Fruit fly (Drosophila melanogaster) whole organism, pupa: ENCODE measurements around the gene CG6878.

ENCODE experiments used
- CG10348 ChIP-seq: fragments of 200-800 bp; sonication (Bioruptor generic); IDR thresholded peaks from 2 replicates; pipeline ENCODE4 v1.3.6; 2022; ENCODE audit warnings: missing biosample characterization, missing genetic modification characterization
- CG14655 ChIP-seq: fragments of 200-800 bp; sonication (Bioruptor generic); optimal IDR thresholded peaks from 3 replicates; lab custom pipeline; 2017; ENCODE audit warnings: mild to moderate bottlenecking, missing biosample characterization, missing genetic modification reagents, missing genetic modification characterization
- CG32121 ChIP-seq: fragments of 200-800 bp; sonication (Bioruptor generic); IDR thresholded peaks from 2 replicates; pipeline ENCODE4 v1.3.6; 2022; ENCODE audit warnings: missing biosample characterization, missing genetic modification characterization
- CG34367 ChIP-seq: fragments of 200-800 bp; sonication (Bioruptor generic); optimal IDR thresholded peaks from 2 replicates; lab custom pipeline; 2018; ENCODE audit warnings: missing biosample characterization, mild to moderate bottlenecking, missing genetic modification characterization
- CG4496 ChIP-seq: fragments of 200-800 bp; sonication (Bioruptor generic); IDR thresholded peaks from 3 replicates; pipeline ENCODE4 v1.3.6; 2022; ENCODE audit warnings: missing biosample characterization, missing genetic modification characterization
- CG8159 ChIP-seq: fragments of 200-800 bp; sonication (Bioruptor generic); optimal IDR thresholded peaks from 3 replicates; lab custom pipeline; 2018; ENCODE audit warnings: missing biosample characterization, mild to moderate bottlenecking, missing genetic modification characterization, moderate library complexity
- Ets98B ChIP-seq: fragments of 200-800 bp; sonication (Bioruptor generic); IDR thresholded peaks from 2 replicates; pipeline ENCODE4 v1.3.6; 2022; ENCODE audit warnings: missing biosample characterization, missing genetic modification characterization
- gl ChIP-seq: fragments of 200-800 bp; sonication (Bioruptor generic); optimal IDR thresholded peaks from 2 replicates; lab custom pipeline; 2018; ENCODE audit warnings: missing biosample characterization, mild to moderate bottlenecking, missing genetic modification characterization

- no peak for TF ChIP-seq CG14655
- no peak for TF ChIP-seq CG8159 (tag; lab: Kevin White, UChicago)
- TF ChIP-seq Ets98B (GFP tag; lab: Robert Waterston, UW) = no peak
- no peak for TF ChIP-seq CG4496 (GFP tag; lab: Robert Waterston, UW)
- no peak for TF ChIP-seq CG32121 (GFP tag; lab: Robert Waterston, UW)
- TF ChIP-seq gl = no peak
- no peak for TF ChIP-seq CG10348
- no peak for TF ChIP-seq CG34367 (tag; lab: Kevin White, UChicago)
Observed at dm6 chr3L:15169795-15170194, 8.2 kb downstream of the CG6878 start.
